Worm (Caenorhabditis elegans) whole organism, late embryonic: Measurements from ENCODE around the gene srbc-44.

Source experiments
- C38D4.7 ChIP-seq: fragments of 200-800 bp; sonication (Bioruptor generic); optimal IDR thresholded peaks from 2 replicates; lab custom pipeline; 2018; ENCODE audit warnings: mild to moderate bottlenecking, missing genetic modification characterization, moderate library complexity, missing compliant biosample characterization
- lin-11 ChIP-seq: fragments of 200-800 bp; sonication (Bioruptor generic); optimal IDR thresholded peaks from 2 replicates; lab custom pipeline; 2018; ENCODE audit warnings: mild to moderate bottlenecking, missing genetic modification characterization, missing compliant biosample characterization
- nhr-11 ChIP-seq: fragments of 150-350 bp; optimal IDR thresholded peaks from 2 replicates; lab custom pipeline; 2014; ENCODE audit warnings: missing biosample characterization, missing genetic modification characterization
- pag-3 ChIP-seq: sonication (generic microtip); optimal IDR thresholded peaks from 2 replicates; lab custom pipeline; 2016; ENCODE audit warnings: missing compliant biosample characterization, missing genetic modification characterization, borderline replicate concordance
- ztf-16 ChIP-seq: sonication (generic microtip); optimal IDR thresholded peaks from 2 replicates; lab custom pipeline; 2017; ENCODE audit warnings: missing genetic modification characterization, missing compliant biosample characterization

DNA sequence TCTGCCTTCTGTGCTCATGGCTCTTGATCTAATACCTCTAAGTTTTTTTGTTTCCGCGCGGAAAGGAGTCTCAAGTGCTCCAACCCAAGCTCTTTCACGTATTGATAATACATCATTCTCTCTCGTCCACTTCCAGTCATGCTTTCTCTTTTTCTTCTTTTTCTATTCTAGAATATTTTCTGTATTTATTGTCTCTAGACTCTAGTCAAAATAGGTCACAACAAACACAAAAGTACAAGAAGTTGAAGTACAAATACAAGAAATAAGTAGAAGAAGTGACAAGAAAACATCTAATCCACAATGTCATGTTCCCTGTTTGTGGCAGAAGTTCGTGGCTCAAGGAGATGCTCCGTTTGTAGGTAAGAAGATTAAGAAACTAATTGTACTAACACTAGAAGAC is 15.1 kb downstream of the srbc-44 start, which contains the start of gene ZC455.1:
- TF ChIP-seq ztf-16 (tag; lab: Kevin White, UChicago) (no peak), pag-3 (tag; lab: Kevin White, UChicago) (no peak), nhr-11 (tag; lab: Kevin White, UChicago) (no peak), C38D4.7 (GFP tag; lab: Kevin White, UChicago) (no peak), lin-11 (tag; lab: Kevin White, UChicago) (no peak)
